Fruit fly (Drosophila melanogaster): ENCODE results near the gene CG4218.

The CG4218 gene

dm6 chr2L:14521472-14521871 lies 27.4 kb downstream of the CG4218 start:
- no peak for TF ChIP-seq CTCF (optimal IDR thresholded peaks at IDR 0.05)

dm6 chr2L:14520504-14520903 lies 28.4 kb downstream of the CG4218 start:
- TF ChIP-seq CG8478 (optimal IDR thresholded peaks at IDR 0.05) (no peak), CTCF (optimal IDR thresholded peaks at IDR 0.05) (no peak)

- TF ChIP-seq CTCF (optimal IDR thresholded peaks at IDR 0.05) (no peak), CG8478 (optimal IDR thresholded peaks at IDR 0.05) (no peak)
These were observed 29.7 kb downstream of the CG4218 start for dm6 chr2L:14519251-14519650.

dm6 chr2L:14517997-14518559 lies 30.8 kb downstream of the CG4218 start:
- no peak for TF ChIP-seq CG8478 (optimal IDR thresholded peaks at IDR 0.05)
- no peak for TF ChIP-seq CTCF (optimal IDR thresholded peaks at IDR 0.05)

- TF ChIP-seq CG8478 (optimal IDR thresholded peaks at IDR 0.05) = no peak
These were observed 31.6 kb downstream of the CG4218 start for dm6 chr2L:14517335-14517734.

dm6 chr2L:14516360-14516759 lies 32.5 kb downstream of the CG4218 start:
- TF ChIP-seq CG8478 (optimal IDR thresholded peaks at IDR 0.05) = no peak
- no peak for TF ChIP-seq CTCF (optimal IDR thresholded peaks at IDR 0.05)

- TF ChIP-seq CG8478 (optimal IDR thresholded peaks at IDR 0.05) (no peak), CTCF (optimal IDR thresholded peaks at IDR 0.05) (no peak)
These were observed 33.5 kb downstream of the CG4218 start for dm6 chr2L:14515222-14516044.

dm6 chr2L:14512811-14513389 lies 36.0 kb downstream of the CG4218 start:
- no peak for TF ChIP-seq CTCF (optimal IDR thresholded peaks at IDR 0.05)
- no peak for TF ChIP-seq CG8478 (optimal IDR thresholded peaks at IDR 0.05)

- TF ChIP-seq CTCF (optimal IDR thresholded peaks at IDR 0.05) (no peak), CG8478 (optimal IDR thresholded peaks at IDR 0.05) (no peak)
These were observed 37.0 kb downstream of the CG4218 start for dm6 chr2L:14511872-14512271.

dm6 chr2L:14511248-14511647 lies 37.7 kb downstream of the CG4218 start:
- TF ChIP-seq CTCF (optimal IDR thresholded peaks at IDR 0.05) = no peak
- no peak for TF ChIP-seq CG8478 (optimal IDR thresholded peaks at IDR 0.05)

dm6 chr2L:14510504-14510903 lies 38.4 kb downstream of the CG4218 start:
- TF ChIP-seq CG8478 (optimal IDR thresholded peaks at IDR 0.05) = no peak
- no peak for TF ChIP-seq CTCF (optimal IDR thresholded peaks at IDR 0.05)

dm6 chr2L:14508710-14509109 lies 40.2 kb downstream of the CG4218 start:
- no peak for TF ChIP-seq CG8478 (optimal IDR thresholded peaks at IDR 0.05)

- TF ChIP-seq CG8478 (optimal IDR thresholded peaks at IDR 0.05) (no peak), CTCF (optimal IDR thresholded peaks at IDR 0.05) (no peak)
These were observed 40.9 kb downstream of the CG4218 start for dm6 chr2L:14507997-14508396.

dm6 chr2L:14506694-14507093 lies 42.2 kb downstream of the CG4218 start:
- TF ChIP-seq CG8478 (optimal IDR thresholded peaks at IDR 0.05) (no peak), CTCF (optimal IDR thresholded peaks at IDR 0.05) (no peak)

dm6 chr2L:14506011-14506565 lies 42.8 kb downstream of the CG4218 start:
- TF ChIP-seq CG8478 (optimal IDR thresholded peaks at IDR 0.05) (no peak), CTCF (optimal IDR thresholded peaks at IDR 0.05) (no peak)

Measured in S2 (cell line).